Worm (Caenorhabditis elegans) whole organism, L4/young adult: ENCODE data around the gene R01B10.3.

Source experiments
- dao-5 ChIP-seq: sonication (generic microtip); optimal IDR thresholded peaks from 2 replicates; lab custom pipeline; 2016; ENCODE audit warnings: missing genotype, missing genetic modification characterization, moderate library complexity, missing compliant biosample characterization
- him-1 ChIP-seq: sonication (generic microtip); optimal IDR thresholded peaks from 2 replicates; lab custom pipeline; 2016; ENCODE audit warnings: missing genotype, missing genetic modification reagents, missing genetic modification characterization, missing compliant biosample characterization

ce11 chrV:5995598-5995997 lies 49.3 kb downstream of the R01B10.3 start:
- no peak for TF ChIP-seq dao-5 (tag; lab: Kevin White, UChicago)
- no peak for TF ChIP-seq him-1 (tag; lab: Kevin White, UChicago)
